Worm (Caenorhabditis elegans) whole organism, dauer: ENCODE results near the gene srsx-14.

Experiments
- unc-62 ChIP-seq: sonication (generic microtip); optimal IDR thresholded peaks from 2 replicates; lab custom pipeline; 2017; ENCODE audit warnings: missing biosample characterization, missing genetic modification reagents, missing genetic modification characterization

srsx-14 gene

ce11 chrIV:5604465-5604864, 22.5 kb downstream of the srsx-14 start:
- TF ChIP-seq unc-62 (GFP tag; lab: Kevin White, UChicago): no peak

- no peak for TF ChIP-seq unc-62 (GFP tag; lab: Kevin White, UChicago)
These were observed 23.6 kb downstream of the srsx-14 start for ce11 chrIV:5603321-5603720.

- no peak for TF ChIP-seq unc-62 (GFP tag; lab: Kevin White, UChicago)
These were observed 24.5 kb downstream of the srsx-14 start for ce11 chrIV:5602415-5602814.

- TF ChIP-seq unc-62 (GFP tag; lab: Kevin White, UChicago): no peak
These were observed 26.6 kb downstream of the srsx-14 start for ce11 chrIV:5600316-5600715.

- no peak for TF ChIP-seq unc-62 (GFP tag; lab: Kevin White, UChicago)
These were observed 28.3 kb downstream of the srsx-14 start for ce11 chrIV:5598515-5599132.

ce11 chrIV:5595567-5595966, 31.4 kb downstream of the srsx-14 start:
- no peak for TF ChIP-seq unc-62 (GFP tag; lab: Kevin White, UChicago)

- TF ChIP-seq unc-62 (GFP tag; lab: Kevin White, UChicago): no peak
These were observed 33.1 kb downstream of the srsx-14 start for ce11 chrIV:5593804-5594214.

ce11 chrIV:5592956-5593355, 34.0 kb downstream of the srsx-14 start:
- no peak for TF ChIP-seq unc-62 (GFP tag; lab: Kevin White, UChicago)

- TF ChIP-seq unc-62 (GFP tag; lab: Kevin White, UChicago): no peak
These were observed 35.8 kb downstream of the srsx-14 start for ce11 chrIV:5591134-5591533.

ce11 chrIV:5590120-5590519, 36.8 kb downstream of the srsx-14 start:
- TF ChIP-seq unc-62 (GFP tag; lab: Kevin White, UChicago): no peak

ce11 chrIV:5587964-5588860, 38.7 kb downstream of the srsx-14 start:
- no peak for TF ChIP-seq unc-62 (GFP tag; lab: Kevin White, UChicago)

ce11 chrIV:5586320-5586720, 40.6 kb downstream of the srsx-14 start:
- TF ChIP-seq unc-62 (GFP tag; lab: Kevin White, UChicago): no peak

ce11 chrIV:5584384-5584783, 42.6 kb downstream of the srsx-14 start, which contains the start of gene fkh-7:
fkh-7 (plus strand) TSS chrIV:5584684.
- TF ChIP-seq unc-62 (GFP tag; lab: Kevin White, UChicago): no peak

- TF ChIP-seq unc-62 (GFP tag; lab: Kevin White, UChicago): no peak
These were observed 43.8 kb downstream of the srsx-14 start for ce11 chrIV:5583184-5583583.

- TF ChIP-seq unc-62 (GFP tag; lab: Kevin White, UChicago): no peak
These were observed 44.2 kb downstream of the srsx-14 start for ce11 chrIV:5582760-5583159.

ce11 chrIV:5582267-5582666, 44.7 kb downstream of the srsx-14 start:
- TF ChIP-seq unc-62 (GFP tag; lab: Kevin White, UChicago): no peak
